Worm (Caenorhabditis elegans) whole organism, L2 larva: ENCODE data around the gene Y24D9A.7.

Source experiments
- C34F6.9 ChIP-seq: fragments of 150-350 bp; optimal IDR thresholded peaks from 2 replicates; lab custom pipeline; 2014; ENCODE audit warnings: missing biosample characterization, missing genetic modification characterization
- F13H6.1 ChIP-seq: sonication (generic microtip); optimal IDR thresholded peaks from 2 replicates; lab custom pipeline; 2016; ENCODE audit warnings: missing genetic modification characterization, missing compliant biosample characterization
- R02D3.7 ChIP-seq: fragments of 150-350 bp; optimal IDR thresholded peaks from 2 replicates; lab custom pipeline; 2014; ENCODE audit warnings: missing biosample characterization, missing genetic modification characterization
- Y55F3AM.14 ChIP-seq: fragments of 200-800 bp; sonication (Bioruptor generic); optimal IDR thresholded peaks from 2 replicates; lab custom pipeline; 2018; ENCODE audit warnings: mild to moderate bottlenecking, missing genetic modification characterization, missing compliant biosample characterization
- ZK546.5 ChIP-seq: sonication (generic microtip); optimal IDR thresholded peaks from 2 replicates; lab custom pipeline; 2017; ENCODE audit warnings: missing biosample characterization, missing genetic modification characterization
- alr-1 ChIP-seq: fragments of 150-350 bp; optimal IDR thresholded peaks from 2 replicates; lab custom pipeline; 2014; ENCODE audit warnings: missing biosample characterization, missing genetic modification characterization
- aly-2 ChIP-seq: fragments of 150-350 bp; optimal IDR thresholded peaks from 2 replicates; lab custom pipeline; 2014; ENCODE audit warnings: missing biosample characterization, missing genetic modification characterization
- ama-1 ChIP-seq: fragments of 150-350 bp; optimal IDR thresholded peaks from 2 replicates; lab custom pipeline; 2018; ENCODE audit warnings: inconsistent platforms
- blmp-1 ChIP-seq: sonication (generic microtip); optimal IDR thresholded peaks from 2 replicates; lab custom pipeline; 2017; ENCODE audit warnings: missing genetic modification characterization, mild to moderate bottlenecking, missing compliant biosample characterization, antibody characterized with exemption, moderate library complexity; ENCODE audit not compliant: insufficient read depth
- ceh-82 ChIP-seq: fragments of 150-350 bp; optimal IDR thresholded peaks from 2 replicates; lab custom pipeline; 2014; ENCODE audit warnings: missing biosample characterization, missing genetic modification characterization
- crh-2 ChIP-seq: sonication (generic microtip); optimal IDR thresholded peaks from 2 replicates; lab custom pipeline; 2017; ENCODE audit warnings: missing biosample characterization, missing genetic modification characterization
- dmd-4 ChIP-seq: sonication (generic microtip); optimal IDR thresholded peaks from 2 replicates; lab custom pipeline; 2017; ENCODE audit warnings: missing biosample characterization, missing genetic modification characterization
- egl-27 ChIP-seq: sonication (generic microtip); optimal IDR thresholded peaks from 3 replicates; lab custom pipeline; 2017; ENCODE audit warnings: missing biosample characterization, missing genetic modification reagents, missing genetic modification characterization
- elt-1 ChIP-seq: fragments of 150-350 bp; optimal IDR thresholded peaks from 2 replicates; lab custom pipeline; 2014; ENCODE audit warnings: missing biosample characterization, missing genetic modification characterization
- elt-3 ChIP-seq: sonication (generic microtip); optimal IDR thresholded peaks from 2 replicates; lab custom pipeline; 2017; ENCODE audit warnings: missing biosample characterization, missing genetic modification characterization
- fos-1 ChIP-seq: fragments of 150-350 bp; optimal IDR thresholded peaks from 2 replicates; lab custom pipeline; 2014; ENCODE audit warnings: missing biosample characterization, missing genetic modification characterization
- gmeb-1 ChIP-seq: fragments of 150-350 bp; optimal IDR thresholded peaks from 2 replicates; lab custom pipeline; 2014; ENCODE audit warnings: missing biosample characterization, missing genetic modification characterization
- lin-11 ChIP-seq: fragments of 150-350 bp; sonication (generic microtip); optimal IDR thresholded peaks from 2 replicates; lab custom pipeline; 2014; ENCODE audit warnings: missing biosample characterization, missing genetic modification characterization, inconsistent platforms, mixed read lengths
- lin-13 ChIP-seq: fragments of 150-350 bp; optimal IDR thresholded peaks from 2 replicates; lab custom pipeline; 2014; ENCODE audit warnings: missing biosample characterization, missing genetic modification reagents, missing genetic modification characterization
- lin-39 ChIP-seq: fragments of 150-350 bp; optimal IDR thresholded peaks from 2 replicates; lab custom pipeline; 2014; ENCODE audit warnings: missing biosample characterization, missing genetic modification reagents, missing genetic modification characterization
- lsy-2 ChIP-seq, 2 experiments: fragments of 150-350 bp in 1 of 2; sonication (generic microtip) in 1 of 2; optimal IDR thresholded peaks; 2 replicates each; lab custom pipeline; 2014 to 2017; ENCODE audit warnings: missing biosample characterization in 2 of 2, missing genetic modification characterization in 2 of 2
- mbf-1 ChIP-seq: sonication (generic microtip); optimal IDR thresholded peaks from 2 replicates; lab custom pipeline; 2017; ENCODE audit warnings: missing biosample characterization, missing genetic modification characterization
- mdl-1 ChIP-seq, 2 experiments: fragments of 150-350 bp in 1 of 2; sonication (generic microtip) in 1 of 2; optimal IDR thresholded peaks; 2 replicates each; lab custom pipeline; 2017; ENCODE audit warnings: missing biosample characterization in 2 of 2, missing genetic modification characterization in 2 of 2
- nhr-10 ChIP-seq: sonication (generic microtip); optimal IDR thresholded peaks from 2 replicates; lab custom pipeline; 2017; ENCODE audit warnings: missing biosample characterization, missing genetic modification characterization
- nhr-11 ChIP-seq: fragments of 150-350 bp; optimal IDR thresholded peaks from 2 replicates; lab custom pipeline; 2014; ENCODE audit warnings: missing biosample characterization, missing genetic modification characterization
- nhr-12 ChIP-seq: fragments of 150-350 bp; optimal IDR thresholded peaks from 2 replicates; lab custom pipeline; 2014; ENCODE audit warnings: missing biosample characterization, missing genetic modification characterization
- nhr-129 ChIP-seq: fragments of 150-350 bp; optimal IDR thresholded peaks from 2 replicates; lab custom pipeline; 2014; ENCODE audit warnings: missing biosample characterization, missing genetic modification characterization
- nhr-21 ChIP-seq: fragments of 150-350 bp; optimal IDR thresholded peaks from 2 replicates; lab custom pipeline; 2014; ENCODE audit warnings: missing biosample characterization, missing genetic modification characterization
- nhr-23 ChIP-seq: fragments of 150-350 bp; optimal IDR thresholded peaks from 2 replicates; lab custom pipeline; 2014; ENCODE audit warnings: missing biosample characterization, missing genetic modification reagents, missing genetic modification characterization
- nhr-237 ChIP-seq: fragments of 150-350 bp; optimal IDR thresholded peaks from 2 replicates; lab custom pipeline; 2014; ENCODE audit warnings: missing biosample characterization, missing genetic modification characterization
- nhr-25 ChIP-seq: fragments of 150-350 bp; sonication (generic microtip); optimal IDR thresholded peaks from 3 replicates; lab custom pipeline; 2014; ENCODE audit warnings: missing biosample characterization, missing genetic modification characterization
- nhr-6 ChIP-seq: fragments of 150-350 bp; optimal IDR thresholded peaks from 2 replicates; lab custom pipeline; 2014; ENCODE audit warnings: missing biosample characterization, missing genetic modification characterization
- peb-1 ChIP-seq: fragments of 150-350 bp; optimal IDR thresholded peaks from 2 replicates; lab custom pipeline; 2014; ENCODE audit warnings: missing biosample characterization, missing genetic modification characterization
- sem-4 ChIP-seq: fragments of 150-350 bp; optimal IDR thresholded peaks from 2 replicates; lab custom pipeline; 2014; ENCODE audit warnings: missing biosample characterization, missing genetic modification reagents, missing genetic modification characterization
- skn-1 ChIP-seq: sonication (generic microtip); optimal IDR thresholded peaks from 2 replicates; lab custom pipeline; 2017; ENCODE audit warnings: missing biosample characterization, missing genetic modification characterization
- sma-3 ChIP-seq: sonication (generic microtip); optimal IDR thresholded peaks from 2 replicates; lab custom pipeline; 2016; ENCODE audit warnings: missing genetic modification reagents, missing genetic modification characterization, missing compliant biosample characterization
- sma-9 ChIP-seq, 2 experiments: fragments of 150-350 bp in 1 of 2; sonication (generic microtip) in 1 of 2; optimal IDR thresholded peaks; 2 replicates each; lab custom pipeline; 2014 to 2016; ENCODE audit warnings: missing genetic modification characterization in 2 of 2, mild to moderate bottlenecking in 1 of 2, missing biosample characterization in 1 of 2, missing compliant biosample characterization in 1 of 2, missing genetic modification reagents in 1 of 2, moderate library complexity in 1 of 2
- snpc-4 ChIP-seq: fragments of 150-350 bp; optimal IDR thresholded peaks from 2 replicates; lab custom pipeline; 2014; ENCODE audit warnings: missing biosample characterization, missing genetic modification characterization
- unc-39 ChIP-seq: fragments of 150-350 bp; optimal IDR thresholded peaks from 2 replicates; lab custom pipeline; 2014; ENCODE audit warnings: missing biosample characterization, missing genetic modification characterization
- unc-55 ChIP-seq: fragments of 150-350 bp; sonication (generic microtip); optimal IDR thresholded peaks from 3 replicates; lab custom pipeline; 2014; ENCODE audit warnings: missing biosample characterization, missing genetic modification reagents, missing genetic modification characterization
- unc-62 ChIP-seq: fragments of 150-350 bp; optimal IDR thresholded peaks from 2 replicates; lab custom pipeline; 2014; ENCODE audit warnings: missing biosample characterization, missing genetic modification reagents, missing genetic modification characterization
- zag-1 ChIP-seq: fragments of 150-350 bp; optimal IDR thresholded peaks from 2 replicates; lab custom pipeline; 2014; ENCODE audit warnings: missing biosample characterization, missing genetic modification characterization
- ztf-1 ChIP-seq: fragments of 200-800 bp; sonication (Bioruptor generic); conservative IDR thresholded peaks from 2 replicates; pipeline ENCODE4 v1.3.6; 2022; ENCODE audit warnings: missing genetic modification characterization, missing compliant biosample characterization
- ztf-11 ChIP-seq: sonication (generic microtip); optimal IDR thresholded peaks from 2 replicates; lab custom pipeline; 2017; ENCODE audit warnings: missing biosample characterization, missing genetic modification characterization
- ztf-4 ChIP-seq: fragments of 150-350 bp; optimal IDR thresholded peaks from 2 replicates; lab custom pipeline; 2014; ENCODE audit warnings: missing biosample characterization, missing genetic modification characterization

Y24D9A.7 gene

ce11 chrIV:4448343-4448742, 43.4 kb upstream of the Y24D9A.7 start:
- TF ChIP-seq F13H6.1 (tag; lab: Kevin White, UChicago) (no peak), nhr-129 (tag; lab: Kevin White, UChicago) (no peak), nhr-25 (tag; lab: Kevin White, UChicago) (no peak), lin-13 (GFP tag; lab: Kevin White, UChicago) (no peak), lsy-2 (tag; optimal IDR thresholded peaks at IDR 0.05; lab: Kevin White, UChicago) (no peak), nhr-23 (no peak), unc-39 (tag; lab: Kevin White, UChicago) (no peak), peb-1 (tag; lab: Kevin White, UChicago) (no peak), lin-39 (tag; lab: Kevin White, UChicago) (no peak), nhr-6 (tag; lab: Kevin White, UChicago) (no peak), elt-3 (tag; lab: Kevin White, UChicago) (no peak), alr-1 (no peak), snpc-4 (tag; lab: Kevin White, UChicago) (no peak), ama-1 (no peak), ztf-1 (GFP tag; lab: Robert Waterston, UW) (no peak), aly-2 (tag; lab: Kevin White, UChicago) (no peak)

DNA sequence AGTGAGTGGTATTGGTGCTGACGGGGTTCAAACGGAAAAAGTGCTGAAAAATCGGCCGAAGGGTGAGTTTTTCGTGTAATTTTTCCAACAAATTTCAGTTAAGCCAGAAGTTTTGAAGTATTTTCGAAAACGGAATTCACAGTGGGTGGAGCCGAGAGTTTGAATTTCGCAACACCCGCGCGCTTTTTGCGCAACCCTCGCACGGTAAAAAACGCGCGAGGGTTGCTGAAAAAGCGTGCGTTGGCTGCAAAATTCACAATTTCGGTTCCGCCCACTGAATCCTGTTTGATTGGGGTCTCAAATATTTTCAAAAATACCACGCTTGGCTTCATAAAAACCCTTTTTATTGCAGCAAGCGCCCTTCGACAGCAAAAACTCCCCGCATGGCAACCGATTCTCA, 42.4 kb upstream of the Y24D9A.7 start:
- no peak for TF ChIP-seq nhr-12 (tag; lab: Kevin White, UChicago)
- no peak for TF ChIP-seq egl-27 (tag; lab: Kevin White, UChicago)
- TF ChIP-seq, all 48 proteins: peak for 0

DNA sequence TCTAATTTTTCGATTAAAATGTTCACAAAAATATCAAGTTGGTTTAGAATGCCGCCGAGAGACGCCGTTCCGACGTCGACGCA, 42.2 kb upstream of the Y24D9A.7 start, which contains the start of gene chat-1:
chat-1 (plus strand) TSS at position 48 of the 83 bp plus-strand sequence.
- TF ChIP-seq elt-3 (tag; lab: Kevin White, UChicago) (no peak), aly-2 (tag; lab: Kevin White, UChicago) (no peak), unc-39 (tag; lab: Kevin White, UChicago) (no peak), nhr-237 (tag; lab: Kevin White, UChicago) (no peak), zag-1 (no peak), ztf-11 (no peak), F13H6.1 (tag; lab: Kevin White, UChicago) (no peak)

ce11 chrIV:4446884-4447283, 41.9 kb upstream of the Y24D9A.7 start:
- no peak for TF ChIP-seq nhr-10 (tag; lab: Kevin White, UChicago)
- peak; percentile 39 for TF ChIP-seq ZK546.5
- TF ChIP-seq lsy-2 (tag; optimal IDR thresholded peaks at IDR 0.05; lab: Kevin White, UChicago): peak; percentile 25 to 81
- no peak for TF ChIP-seq zag-1
- TF ChIP-seq unc-39 (tag; lab: Kevin White, UChicago): no peak
- TF ChIP-seq crh-2: peak; percentile 55
- no peak for TF ChIP-seq ceh-82
- no peak for TF ChIP-seq nhr-6 (tag; lab: Kevin White, UChicago)
- no peak for TF ChIP-seq skn-1 (tag; lab: Kevin White, UChicago)
- TF ChIP-seq ama-1: peak; percentile 71
- no peak for TF ChIP-seq F13H6.1 (tag; lab: Kevin White, UChicago)
- TF ChIP-seq unc-62 (GFP tag; lab: Kevin White, UChicago): no peak
- no peak for TF ChIP-seq sem-4 (tag; lab: Kevin White, UChicago)
- TF ChIP-seq gmeb-1 (tag; lab: Kevin White, UChicago): peak; percentile 22
- TF ChIP-seq mdl-1 (tag; optimal IDR thresholded peaks at IDR 0.05; lab: Kevin White, UChicago): no peak
- no peak for TF ChIP-seq alr-1
- TF ChIP-seq nhr-237 (tag; lab: Kevin White, UChicago): no peak
- TF ChIP-seq elt-3 (tag; lab: Kevin White, UChicago): no peak
- no peak for TF ChIP-seq peb-1 (tag; lab: Kevin White, UChicago)
- TF ChIP-seq nhr-21 (tag; lab: Kevin White, UChicago): no peak
- TF ChIP-seq aly-2 (tag; lab: Kevin White, UChicago): no peak
- TF ChIP-seq ztf-4 (tag; lab: Kevin White, UChicago): peak; percentile 44
- no peak for TF ChIP-seq sma-9 (GFP tag; optimal IDR thresholded peaks at IDR 0.05; lab: Kevin White, UChicago)
- no peak for TF ChIP-seq sma-9 (tag; optimal IDR thresholded peaks at IDR 0.05; lab: Kevin White, UChicago)
- TF ChIP-seq nhr-129 (tag; lab: Kevin White, UChicago): peak; percentile 73
- no peak for TF ChIP-seq blmp-1 (tag; lab: Kevin White, UChicago)
- no peak for TF ChIP-seq elt-1 (tag; lab: Kevin White, UChicago)
- no peak for TF ChIP-seq ztf-1 (GFP tag; lab: Robert Waterston, UW)
- TF ChIP-seq nhr-12 (tag; lab: Kevin White, UChicago): no peak
- no peak for TF ChIP-seq mbf-1 (tag; lab: Kevin White, UChicago)
- TF ChIP-seq lin-13 (GFP tag; lab: Kevin White, UChicago): peak; percentile 53
- no peak for TF ChIP-seq lin-39 (tag; lab: Kevin White, UChicago)
- no peak for TF ChIP-seq R02D3.7 (tag; lab: Kevin White, UChicago)
- no peak for TF ChIP-seq egl-27 (tag; lab: Kevin White, UChicago)
- TF ChIP-seq lin-11: no peak
- TF ChIP-seq sma-3 (GFP tag; lab: Kevin White, UChicago): peak; percentile 38
- TF ChIP-seq nhr-25 (tag; lab: Kevin White, UChicago): peak; percentile 8
- TF ChIP-seq snpc-4 (tag; lab: Kevin White, UChicago): no peak
- TF ChIP-seq ztf-11: no peak
- TF ChIP-seq dmd-4 (tag; lab: Kevin White, UChicago): no peak
- TF ChIP-seq C34F6.9 (tag; lab: Kevin White, UChicago): peak; percentile 53
- TF ChIP-seq nhr-11 (tag; lab: Kevin White, UChicago): no peak
- no peak for TF ChIP-seq Y55F3AM.14 (GFP tag; lab: Kevin White, UChicago)
- peak; percentile 61 for TF ChIP-seq unc-55 (GFP tag; lab: Kevin White, UChicago)
- peak; percentile 85 for TF ChIP-seq fos-1
- TF ChIP-seq nhr-23: no peak
